Fruit fly (Drosophila melanogaster) whole organism, embryonic: ENCODE data around the gene ftz-f1.
A peak's percentile ranks its signal among the peaks of the same experiment; 100 is the strongest.

Experiments used
- Adf1 ChIP-seq: fragments of 200-800 bp; sonication (Bioruptor generic); IDR thresholded peaks from 2 replicates; pipeline ENCODE4 v1.3.6; 2022; ENCODE audit warnings: missing biosample characterization, missing genetic modification characterization
- Bteb2 ChIP-seq: fragments of 200-800 bp; sonication (Bioruptor generic); optimal IDR thresholded peaks from 2 replicates; lab custom pipeline; 2016; ENCODE audit warnings: missing biosample characterization, missing genetic modification characterization
- CG10321 ChIP-seq: fragments of 200-800 bp; sonication (Bioruptor generic); IDR thresholded peaks from 2 replicates; pipeline ENCODE4 v1.3.6; 2022; ENCODE audit warnings: missing biosample characterization, missing genetic modification characterization
- CG11560 ChIP-seq: fragments of 200-800 bp; sonication (Bioruptor generic); IDR thresholded peaks from 3 replicates; pipeline ENCODE4 v1.3.6; 2022; ENCODE audit warnings: missing biosample characterization, missing genetic modification characterization
- CG15479 ChIP-seq: fragments of 200-800 bp; sonication (Bioruptor generic); optimal IDR thresholded peaks from 3 replicates; lab custom pipeline; 2019; ENCODE audit warnings: missing biosample characterization, mild to moderate bottlenecking, missing genetic modification characterization, moderate library complexity
- CG17829 ChIP-seq: fragments of 200-800 bp; optimal IDR thresholded peaks from 2 replicates; lab custom pipeline; 2019; ENCODE audit warnings: missing biosample characterization, mild to moderate bottlenecking, missing genetic modification characterization, moderate library complexity
- CG1832 ChIP-seq: fragments of 200-800 bp; sonication (Bioruptor generic); optimal IDR thresholded peaks from 2 replicates; lab custom pipeline; 2017; ENCODE audit warnings: missing biosample characterization, mild to moderate bottlenecking, missing genetic modification characterization, inconsistent platforms
- CG2202 ChIP-seq: fragments of 200-800 bp; sonication (Bioruptor generic); optimal IDR thresholded peaks from 2 replicates; lab custom pipeline; 2018; ENCODE audit warnings: missing biosample characterization, mild to moderate bottlenecking, missing genetic modification characterization
- CG32532 ChIP-seq: fragments of 200-800 bp; sonication (Bioruptor generic); IDR thresholded peaks from 2 replicates; pipeline ENCODE4 v1.3.6; 2022; ENCODE audit warnings: missing biosample characterization, missing genetic modification characterization
- CG6654 ChIP-seq: fragments of 200-800 bp; sonication (Bioruptor generic); optimal IDR thresholded peaks from 2 replicates; lab custom pipeline; 2017; ENCODE audit warnings: missing biosample characterization, mild to moderate bottlenecking, missing genetic modification characterization
- CG7372 ChIP-seq: fragments of 200-800 bp; sonication (Bioruptor generic); IDR thresholded peaks from 2 replicates; pipeline ENCODE4 v1.3.6; 2022; ENCODE audit warnings: missing biosample characterization, missing genetic modification characterization
- CG8281 ChIP-seq: fragments of 200-800 bp; sonication (Bioruptor generic); optimal IDR thresholded peaks from 2 replicates; lab custom pipeline; 2018; ENCODE audit warnings: missing biosample characterization, mild to moderate bottlenecking, missing genetic modification characterization, moderate library complexity
- CG9437 ChIP-seq: fragments of 200-800 bp; sonication (Bioruptor generic); optimal IDR thresholded peaks from 2 replicates; lab custom pipeline; 2018; ENCODE audit warnings: missing biosample characterization, mild to moderate bottlenecking, missing genetic modification characterization
- CG9817 ChIP-seq: fragments of 200-800 bp; sonication (Bioruptor generic); optimal IDR thresholded peaks from 2 replicates; lab custom pipeline; 2018; ENCODE audit warnings: missing biosample characterization, mild to moderate bottlenecking, missing genetic modification characterization, moderate library complexity
- Chrac-16 ChIP-seq: fragments of 200-800 bp; sonication (Bioruptor generic); optimal IDR thresholded peaks from 3 replicates; lab custom pipeline; 2016; ENCODE audit warnings: missing biosample characterization, missing genetic modification characterization
- Dbx ChIP-seq: fragments of 200-800 bp; sonication (Bioruptor generic); IDR thresholded peaks from 3 replicates; pipeline ENCODE4 v1.3.6; 2022; ENCODE audit warnings: missing biosample characterization, missing genetic modification characterization
- Dfd ChIP-seq, 2 experiments: fragments of >200 bp; optimal IDR thresholded peaks; 2 replicates each; lab custom pipeline; 2017; ENCODE audit warnings: missing biosample characterization in 2 of 2, missing genetic modification characterization in 2 of 2
- Drgx ChIP-seq: fragments of 200-800 bp; sonication (Bioruptor generic); IDR thresholded peaks from 2 replicates; pipeline ENCODE4 v1.3.6; 2022; ENCODE audit warnings: missing biosample characterization, missing genetic modification characterization
- E2f1 ChIP-seq: fragments of 200-800 bp; sonication (Bioruptor generic); IDR thresholded peaks from 2 replicates; pipeline ENCODE4 v1.3.6; 2022; ENCODE audit warnings: missing biosample characterization, missing genetic modification characterization
- GATAe ChIP-seq: fragments of 200-800 bp; sonication (Bioruptor generic); conservative IDR thresholded peaks from 2 replicates; pipeline ENCODE4 v1.3.6; 2022; ENCODE audit warnings: missing biosample characterization, missing genetic modification characterization
- HLHmδ ChIP-seq: fragments of 200-800 bp; sonication (Bioruptor generic); optimal IDR thresholded peaks from 2 replicates; lab custom pipeline; 2018; ENCODE audit warnings: missing biosample characterization, mild to moderate bottlenecking, missing genetic modification characterization, moderate library complexity
- MESR4 ChIP-seq: fragments of 200-800 bp; sonication (Bioruptor generic); optimal IDR thresholded peaks from 2 replicates; lab custom pipeline; 2018; ENCODE audit warnings: missing biosample characterization, mild to moderate bottlenecking, missing genetic modification characterization, moderate library complexity
- Max ChIP-seq: fragments of 200-800 bp; sonication (Bioruptor generic); optimal IDR thresholded peaks from 2 replicates; lab custom pipeline; 2016; ENCODE audit warnings: missing biosample characterization, mild to moderate bottlenecking, missing genetic modification characterization
- Oli ChIP-seq: fragments of 200-800 bp; sonication (Bioruptor generic); optimal IDR thresholded peaks from 2 replicates; lab custom pipeline; 2018; ENCODE audit warnings: missing biosample characterization, mild to moderate bottlenecking, missing genetic modification characterization, moderate library complexity
- Pdp1 ChIP-seq, 2 experiments: fragments of 200-800 bp; sonication (Bioruptor generic); optimal IDR thresholded peaks; 3 replicates each; lab custom pipeline; 2016; ENCODE audit warnings: missing biosample characterization in 2 of 2, missing genetic modification characterization in 2 of 2, mild to moderate bottlenecking in 1 of 2, moderate library complexity in 1 of 2
- Spps ChIP-seq: fragments of 200-800 bp; sonication (Bioruptor generic); optimal IDR thresholded peaks from 2 replicates; lab custom pipeline; 2018; ENCODE audit warnings: missing biosample characterization, mild to moderate bottlenecking, missing genetic modification characterization
- Trl ChIP-seq, 3 experiments: fragments of >200 bp in 2 of 3; fragments of 200-800 bp in 1 of 3; sonication (Bioruptor generic) in 1 of 3; optimal IDR thresholded peaks; 2 replicates in 1 of 3; 3 replicates in 2 of 3; lab custom pipeline; 2016 to 2017; ENCODE audit warnings: missing biosample characterization in 1 of 3, missing genetic modification characterization in 1 of 3
- ap ChIP-seq: fragments of 200-800 bp; sonication (Bioruptor generic); IDR thresholded peaks from 2 replicates; pipeline ENCODE4 v1.3.6; 2022; ENCODE audit warnings: missing biosample characterization, missing genetic modification characterization
- caup ChIP-seq: fragments of 200-800 bp; sonication (Bioruptor generic); optimal IDR thresholded peaks from 3 replicates; lab custom pipeline; 2017; ENCODE audit warnings: missing biosample characterization, mild to moderate bottlenecking, missing genetic modification characterization, moderate library complexity; ENCODE audit not compliant: severe bottlenecking
- chif ChIP-seq, 2 experiments: fragments of 200-800 bp; sonication (Bioruptor generic); optimal IDR thresholded peaks; 3 replicates each; lab custom pipeline; 2016; ENCODE audit warnings: missing biosample characterization in 2 of 2, missing genetic modification characterization in 2 of 2
- ci ChIP-seq: fragments of 200-800 bp; sonication (Bioruptor generic); IDR thresholded peaks from 3 replicates; pipeline ENCODE4 v1.3.6; 2022; ENCODE audit warnings: missing biosample characterization, missing genetic modification characterization
- dan ChIP-seq: fragments of 200-800 bp; sonication (Bioruptor generic); IDR thresholded peaks from 2 replicates; pipeline ENCODE4 v1.3.6; 2022; ENCODE audit warnings: missing biosample characterization, missing genetic modification characterization
- exex ChIP-seq: fragments of 200-800 bp; sonication (Bioruptor generic); optimal IDR thresholded peaks from 4 replicates; lab custom pipeline; 2018; ENCODE audit warnings: missing biosample characterization, mild to moderate bottlenecking, missing genetic modification characterization, moderate library complexity
- fd3F ChIP-seq: fragments of 200-800 bp; sonication (Bioruptor generic); optimal IDR thresholded peaks from 2 replicates; lab custom pipeline; 2018; ENCODE audit warnings: missing biosample characterization, mild to moderate bottlenecking, missing genetic modification characterization, moderate library complexity
- ftz-f1 ChIP-seq: fragments of 200-800 bp; sonication (Bioruptor generic); optimal IDR thresholded peaks from 2 replicates; lab custom pipeline; 2016; ENCODE audit warnings: missing biosample characterization, missing genetic modification characterization
- grn ChIP-seq: fragments of 200-800 bp; sonication (Bioruptor generic); optimal IDR thresholded peaks from 3 replicates; lab custom pipeline; 2017; ENCODE audit warnings: missing biosample characterization, missing genetic modification characterization
- gt ChIP-seq: fragments of 200-800 bp; sonication (Bioruptor generic); IDR thresholded peaks from 2 replicates; pipeline ENCODE4 v1.3.6; 2022; ENCODE audit warnings: missing biosample characterization, missing genetic modification characterization
- jumu ChIP-seq: fragments of 200-800 bp; sonication (Bioruptor generic); optimal IDR thresholded peaks from 3 replicates; lab custom pipeline; 2016; ENCODE audit warnings: missing biosample characterization, missing genetic modification characterization
- lab ChIP-seq: fragments of 200-800 bp; sonication (Bioruptor generic); optimal IDR thresholded peaks from 3 replicates; lab custom pipeline; 2017; ENCODE audit warnings: missing biosample characterization, missing genetic modification characterization, mild to moderate bottlenecking, moderate library complexity, missing genetic modification reagents
- mirr ChIP-seq: fragments of 200-800 bp; sonication (Bioruptor generic); optimal IDR thresholded peaks from 3 replicates; lab custom pipeline; 2018; ENCODE audit warnings: missing biosample characterization, mild to moderate bottlenecking, missing genetic modification characterization
- mld ChIP-seq: fragments of 200-800 bp; sonication (Bioruptor generic); IDR thresholded peaks from 3 replicates; pipeline ENCODE4 v1.3.6; 2022; ENCODE audit warnings: missing biosample characterization, missing genetic modification characterization; ENCODE audit not compliant: partially characterized antibody
- nom ChIP-seq: fragments of 200-800 bp; sonication (Bioruptor generic); optimal IDR thresholded peaks from 2 replicates; lab custom pipeline; 2017; ENCODE audit warnings: missing biosample characterization, missing genetic modification characterization, mild to moderate bottlenecking, moderate library complexity, missing genetic modification reagents
- pros ChIP-seq: fragments of 200-800 bp; sonication (Bioruptor generic); optimal IDR thresholded peaks from 3 replicates; lab custom pipeline; 2019; ENCODE audit warnings: missing biosample characterization, mild to moderate bottlenecking, missing genetic modification characterization, moderate library complexity
- tgo ChIP-seq: fragments of 200-800 bp; sonication (Bioruptor generic); IDR thresholded peaks from 3 replicates; pipeline ENCODE4 v1.3.6; 2022; ENCODE audit warnings: missing biosample characterization, missing genetic modification characterization
- tup ChIP-seq: fragments of 200-800 bp; sonication (Bioruptor generic); optimal IDR thresholded peaks from 2 replicates; lab custom pipeline; 2016; ENCODE audit warnings: missing biosample characterization, mild to moderate bottlenecking, missing genetic modification characterization, moderate library complexity
- yki ChIP-seq: fragments of >200 bp; optimal IDR thresholded peaks from 3 replicates; lab custom pipeline; 2018
- z ChIP-seq: fragments of 200-800 bp; sonication (Bioruptor generic); IDR thresholded peaks from 3 replicates; pipeline ENCODE4 v1.3.6; 2022; ENCODE audit warnings: missing biosample characterization, missing genetic modification characterization

The ftz-f1 gene

DNA sequence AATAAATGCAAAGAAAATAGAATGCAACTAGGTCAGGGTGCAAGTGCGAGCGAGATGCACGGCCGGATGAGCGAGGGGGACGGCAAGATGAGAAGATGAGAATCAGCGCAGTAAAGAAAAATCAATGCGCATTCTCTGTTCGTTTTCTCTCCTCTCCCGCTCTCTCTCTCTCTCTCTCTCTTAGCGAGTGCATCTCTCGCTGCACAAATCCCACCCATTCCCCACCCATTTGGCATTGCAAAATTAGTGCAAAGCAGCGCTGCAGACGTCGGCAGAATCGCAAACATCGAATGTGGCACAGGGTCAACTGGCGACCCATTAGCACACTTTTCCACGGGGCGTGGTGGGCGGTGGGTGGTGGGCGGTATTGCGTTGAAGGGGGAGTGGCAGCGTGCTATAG is 8.3 kb downstream of the ftz-f1 start:
- TF ChIP-seq CG32532 (GFP tag; lab: Robert Waterston, UW) (0 out of 2 replicates have a peak, but pooled peaks have one; percentile 23), Adf1 (GFP tag; lab: Robert Waterston, UW) (no peak), Drgx (GFP tag; lab: Robert Waterston, UW) (peak; percentile 27; the same call in 1 of the 2 replicates), ci (GFP tag; lab: Robert Waterston, UW) (peak; percentile 58; the same call in 1 of the 3 replicates), ap (GFP tag; lab: Robert Waterston, UW) (no peak), Trl (optimal IDR thresholded peaks at IDR 0.05; lab: Kevin White, UChicago) (peak; percentile 49 to 65), Trl (GFP tag; optimal IDR thresholded peaks at IDR 0.05; lab: Kevin White, UChicago) (no peak), yki (lab: Kevin White, UChicago) (peak; percentile 41), lab (GFP tag; lab: Kevin White, UChicago) (no peak), gt (no peak), Max (GFP tag; lab: Kevin White, UChicago) (no peak), MESR4 (no peak), tup (GFP tag; lab: Kevin White, UChicago) (no peak), Dbx (GFP tag; lab: Robert Waterston, UW) (0 out of 3 replicates have a peak, but pooled peaks have one; percentile 14), nom (peak; percentile 15), Oli (no peak), CG15479 (GFP tag; lab: Kevin White, UChicago) (peak; percentile 21), Spps (tag; lab: Kevin White, UChicago) (no peak), CG1832 (GFP tag; lab: Kevin White, UChicago) (peak; percentile 24), CG10321 (GFP tag; lab: Robert Waterston, UW) (0 out of 2 replicates have a peak, but pooled peaks have one; percentile 28), CG6654 (GFP tag; lab: Kevin White, UChicago) (no peak), GATAe (GFP tag; lab: Robert Waterston, UW) (no peak)

DNA sequence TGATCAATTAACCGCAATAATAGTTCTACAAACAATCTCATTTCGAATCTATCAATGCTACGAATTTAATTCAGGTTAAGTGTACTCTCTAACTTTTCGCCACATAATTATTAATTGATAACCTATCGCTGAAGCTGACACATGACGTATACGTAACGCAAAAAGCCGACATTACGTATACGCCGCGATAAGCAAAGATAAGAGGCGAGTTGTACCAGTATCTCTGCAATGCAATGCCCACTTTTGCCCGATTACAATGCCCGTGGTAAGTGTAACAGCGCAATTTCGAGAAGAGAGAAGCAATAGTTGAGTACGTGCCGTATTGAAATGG is 9.1 kb downstream of the ftz-f1 start:
- TF ChIP-seq Dfd (GFP tag; optimal IDR thresholded peaks at IDR 0.05; lab: Kevin White, UChicago) = no peak
- peak; percentile 15 for TF ChIP-seq CG8281 (tag; lab: Kevin White, UChicago)
- TF ChIP-seq E2f1 = no peak
- TF ChIP-seq pros (GFP tag; lab: Kevin White, UChicago) = no peak
- peak; percentile 62 for TF ChIP-seq grn
- peak in 1 of 2 experiments; percentile 91 for TF ChIP-seq Pdp1 (GFP tag; optimal IDR thresholded peaks at IDR 0.05; lab: Kevin White, UChicago)
- TF ChIP-seq GATAe (GFP tag; lab: Robert Waterston, UW) = peak; percentile 67; the same call in 1 of the 2 replicates
- TF ChIP-seq CG7372 = peak; percentile 77
- TF ChIP-seq ftz-f1 (GFP tag; lab: Kevin White, UChicago) = peak; percentile 9
- no peak for TF ChIP-seq caup (GFP tag; lab: Kevin White, UChicago)
- TF ChIP-seq exex (tag; lab: Kevin White, UChicago) = peak; percentile 94
- TF ChIP-seq mirr (GFP tag; lab: Kevin White, UChicago) = peak; percentile 88
- TF ChIP-seq CG9437 (GFP tag; lab: Kevin White, UChicago) = peak; percentile 73
- TF ChIP-seq, all 482 proteins: peak for 9

DNA sequence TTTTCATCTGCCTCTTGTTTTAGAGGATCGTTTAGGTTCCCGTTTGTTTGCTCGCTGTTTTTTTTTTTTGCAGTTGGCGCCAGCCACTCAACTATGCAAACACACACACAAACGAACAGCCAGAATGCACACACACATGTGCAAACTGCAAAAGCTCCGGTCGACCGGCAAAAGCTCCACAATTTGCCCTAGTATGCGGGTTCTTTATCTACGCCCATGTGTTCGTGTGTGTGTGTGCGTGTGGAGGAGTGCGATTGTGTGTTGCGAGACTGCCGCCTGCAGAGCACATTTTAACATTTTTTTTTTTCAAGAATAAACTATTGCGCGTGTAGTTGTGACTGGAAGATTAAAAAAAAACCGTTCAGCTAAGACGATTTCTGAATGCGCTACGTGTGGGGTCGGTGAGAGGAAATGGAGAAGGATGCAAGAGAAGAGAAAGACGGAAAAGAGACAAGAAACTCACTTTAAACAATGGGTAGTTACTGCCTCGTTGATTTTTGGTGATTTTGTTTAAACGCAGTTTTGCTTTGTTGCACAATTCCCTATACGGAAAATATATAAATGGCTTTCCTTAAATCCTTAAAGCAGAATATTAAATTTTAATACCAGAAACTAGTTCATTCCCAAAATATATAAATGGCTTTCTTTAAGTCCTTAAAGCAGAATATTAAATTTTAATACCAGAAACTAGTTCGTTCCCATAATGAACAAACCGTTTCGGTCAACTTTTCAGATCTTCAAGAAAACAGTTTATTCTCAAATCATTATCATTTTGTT is 9.7 kb downstream of the ftz-f1 start:
- TF ChIP-seq z (no peak), dan (GFP tag; lab: Robert Waterston, UW) (no peak), CG17829 (tag; lab: Kevin White, UChicago) (no peak), jumu (GFP tag; lab: Kevin White, UChicago) (no peak), chif (GFP tag; optimal IDR thresholded peaks at IDR 0.05; lab: Kevin White, UChicago) (no peak), CG2202 (tag; lab: Kevin White, UChicago) (no peak), mld (GFP tag; lab: Robert Waterston, UW) (no peak), CG9817 (tag; lab: Kevin White, UChicago) (peak; percentile 9), Chrac-16 (no peak), fd3F (GFP tag; lab: Kevin White, UChicago) (peak; percentile 32), tgo (GFP tag; lab: Robert Waterston, UW) (peak; percentile 23; the same call in 1 of the 3 replicates), CG11560 (tag; lab: Robert Waterston, UW) (no peak), HLHmδ (GFP tag; lab: Kevin White, UChicago) (no peak), CG8281 (tag; lab: Kevin White, UChicago) (no peak), Bteb2 (no peak)
